Worm (Caenorhabditis elegans) whole organism, late embryonic: ENCODE data around the gene nekl-4.
A peak's percentile ranks its signal among the peaks of the same experiment; 100 is the strongest.

Experiments used
- C08G9.2 ChIP-seq: sonication (generic microtip); optimal IDR thresholded peaks from 2 replicates; lab custom pipeline; 2016; ENCODE audit warnings: mild to moderate bottlenecking, missing genetic modification characterization, moderate library complexity, missing compliant biosample characterization
- C38D4.7 ChIP-seq: fragments of 200-800 bp; sonication (Bioruptor generic); optimal IDR thresholded peaks from 2 replicates; lab custom pipeline; 2018; ENCODE audit warnings: mild to moderate bottlenecking, missing genetic modification characterization, moderate library complexity, missing compliant biosample characterization
- F13H6.1 ChIP-seq: sonication (generic microtip); optimal IDR thresholded peaks from 2 replicates; lab custom pipeline; 2016; ENCODE audit warnings: missing genetic modification characterization, missing compliant biosample characterization
- T23F11.4 ChIP-seq: fragments of 200-800 bp; sonication (Bioruptor generic); optimal IDR thresholded peaks from 2 replicates; lab custom pipeline; 2018; ENCODE audit warnings: mild to moderate bottlenecking, missing genetic modification characterization, missing compliant biosample characterization
- ceh-14 ChIP-seq: sonication (generic microtip); optimal IDR thresholded peaks from 2 replicates; lab custom pipeline; 2016; ENCODE audit warnings: missing genotype, missing genetic modification characterization, missing compliant biosample characterization
- ceh-19 ChIP-seq: fragments of 200-800 bp; sonication (Bioruptor generic); optimal IDR thresholded peaks from 2 replicates; lab custom pipeline; 2018; ENCODE audit warnings: mild to moderate bottlenecking, missing genetic modification characterization, missing compliant biosample characterization
- ceh-24 ChIP-seq: sonication (generic microtip); optimal IDR thresholded peaks from 2 replicates; lab custom pipeline; 2016; ENCODE audit warnings: mild to moderate bottlenecking, missing genetic modification characterization, missing compliant biosample characterization
- ceh-31 ChIP-seq: sonication (generic microtip); optimal IDR thresholded peaks from 2 replicates; lab custom pipeline; 2016; ENCODE audit warnings: missing genetic modification characterization, missing compliant biosample characterization
- ceh-9 ChIP-seq: sonication (generic microtip); optimal IDR thresholded peaks from 2 replicates; lab custom pipeline; 2016; ENCODE audit warnings: mild to moderate bottlenecking, missing genetic modification characterization, inconsistent platforms, missing compliant biosample characterization
- dmd-4 ChIP-seq: sonication (generic microtip); optimal IDR thresholded peaks from 2 replicates; lab custom pipeline; 2016; ENCODE audit warnings: borderline replicate concordance, missing genetic modification characterization, missing compliant biosample characterization
- elt-2 ChIP-seq: sonication (generic microtip); optimal IDR thresholded peaks from 2 replicates; lab custom pipeline; 2016; ENCODE audit warnings: missing genetic modification reagents, missing genetic modification characterization, missing compliant biosample characterization
- elt-4 ChIP-seq: sonication (generic microtip); optimal IDR thresholded peaks from 2 replicates; lab custom pipeline; 2016; ENCODE audit warnings: missing genetic modification characterization, missing compliant biosample characterization
- ets-4 ChIP-seq: sonication (generic microtip); optimal IDR thresholded peaks from 2 replicates; lab custom pipeline; 2016; ENCODE audit warnings: missing genetic modification characterization, missing compliant biosample characterization
- fkh-10 ChIP-seq: fragments of 150-350 bp; optimal IDR thresholded peaks from 2 replicates; lab custom pipeline; 2014; ENCODE audit warnings: missing biosample characterization, missing genetic modification reagents, missing genetic modification characterization
- fkh-6 ChIP-seq: sonication (generic microtip); optimal IDR thresholded peaks from 2 replicates; lab custom pipeline; 2016; ENCODE audit warnings: missing genetic modification characterization, missing compliant biosample characterization
- gmeb-2 ChIP-seq: sonication (generic microtip); optimal IDR thresholded peaks from 2 replicates; lab custom pipeline; 2016; ENCODE audit warnings: missing genetic modification characterization, inconsistent platforms, missing compliant biosample characterization
- hlh-13 ChIP-seq: fragments of 200-800 bp; sonication (Bioruptor generic); optimal IDR thresholded peaks from 2 replicates; lab custom pipeline; 2018; ENCODE audit warnings: mild to moderate bottlenecking, missing genetic modification characterization, missing compliant biosample characterization
- hlh-15 ChIP-seq: sonication (generic microtip); optimal IDR thresholded peaks from 2 replicates; lab custom pipeline; 2016; ENCODE audit warnings: missing genetic modification characterization, missing compliant biosample characterization
- hlh-30 ChIP-seq: sonication (generic microtip); optimal IDR thresholded peaks from 2 replicates; lab custom pipeline; 2017; ENCODE audit warnings: antibody characterized with exemption, missing genetic modification characterization, missing compliant biosample characterization; ENCODE audit not compliant: insufficient read depth
- hlh-8 ChIP-seq: sonication (generic microtip); optimal IDR thresholded peaks from 2 replicates; lab custom pipeline; 2016; ENCODE audit warnings: missing genotype, missing genetic modification characterization, missing compliant biosample characterization
- madf-2 ChIP-seq: sonication (generic microtip); optimal IDR thresholded peaks from 2 replicates; lab custom pipeline; 2017; ENCODE audit warnings: missing genetic modification characterization, missing compliant biosample characterization
- mec-3 ChIP-seq: sonication (generic microtip); optimal IDR thresholded peaks from 2 replicates; lab custom pipeline; 2016; ENCODE audit warnings: borderline replicate concordance, missing genetic modification characterization, missing compliant biosample characterization
- nhr-11 ChIP-seq: fragments of 150-350 bp; optimal IDR thresholded peaks from 2 replicates; lab custom pipeline; 2014; ENCODE audit warnings: missing biosample characterization, missing genetic modification characterization
- nhr-232 ChIP-seq: sonication (generic microtip); optimal IDR thresholded peaks from 2 replicates; lab custom pipeline; 2016; ENCODE audit warnings: missing genetic modification characterization, missing compliant biosample characterization
- npax-4 ChIP-seq: sonication (generic microtip); optimal IDR thresholded peaks from 2 replicates; lab custom pipeline; 2016; ENCODE audit warnings: missing genetic modification characterization, missing compliant biosample characterization
- odd-2 ChIP-seq: sonication (generic microtip); optimal IDR thresholded peaks from 2 replicates; lab custom pipeline; 2017; ENCODE audit warnings: antibody characterized with exemption, mild to moderate bottlenecking, missing genetic modification characterization, missing compliant biosample characterization
- pat-9 ChIP-seq: fragments of 200-800 bp; sonication (Bioruptor generic); optimal IDR thresholded peaks from 2 replicates; lab custom pipeline; 2018; ENCODE audit warnings: mild to moderate bottlenecking, missing genetic modification characterization, moderate library complexity, missing compliant biosample characterization
- pha-2 ChIP-seq: sonication (generic microtip); optimal IDR thresholded peaks from 2 replicates; lab custom pipeline; 2017; ENCODE audit warnings: mild to moderate bottlenecking, missing genetic modification characterization, missing compliant biosample characterization
- pha-4 ChIP-seq: fragments of 150-350 bp; optimal IDR thresholded peaks from 2 replicates; lab custom pipeline; 2018; ENCODE audit warnings: missing biosample characterization, missing genetic modification reagents, missing genetic modification characterization
- pqm-1 ChIP-seq: sonication (generic microtip); optimal IDR thresholded peaks from 2 replicates; lab custom pipeline; 2016; ENCODE audit warnings: missing genetic modification characterization, missing compliant biosample characterization
- ref-2 ChIP-seq: sonication (generic microtip); optimal IDR thresholded peaks from 2 replicates; lab custom pipeline; 2016; ENCODE audit warnings: missing genetic modification characterization, missing compliant biosample characterization
- rnt-1 ChIP-seq: sonication (generic microtip); optimal IDR thresholded peaks from 2 replicates; lab custom pipeline; 2016; ENCODE audit warnings: missing genetic modification characterization, missing compliant biosample characterization
- sox-4 ChIP-seq: sonication (generic microtip); optimal IDR thresholded peaks from 2 replicates; lab custom pipeline; 2017; ENCODE audit warnings: mild to moderate bottlenecking, missing genetic modification characterization, inconsistent platforms, missing compliant biosample characterization
- syd-9 ChIP-seq: sonication (generic microtip); optimal IDR thresholded peaks from 2 replicates; lab custom pipeline; 2016; ENCODE audit warnings: mild to moderate bottlenecking, missing genetic modification characterization, moderate library complexity, missing compliant biosample characterization
- tbx-2 ChIP-seq: sonication (generic microtip); optimal IDR thresholded peaks from 2 replicates; lab custom pipeline; 2016; ENCODE audit warnings: missing genetic modification characterization, missing compliant biosample characterization
- ttx-3 ChIP-seq: sonication (generic microtip); optimal IDR thresholded peaks from 2 replicates; lab custom pipeline; 2016; ENCODE audit warnings: missing genetic modification reagents, missing genetic modification characterization, missing compliant biosample characterization
- ztf-16 ChIP-seq: sonication (generic microtip); optimal IDR thresholded peaks from 2 replicates; lab custom pipeline; 2017; ENCODE audit warnings: missing genetic modification characterization, missing compliant biosample characterization

The nekl-4 gene

DNA sequence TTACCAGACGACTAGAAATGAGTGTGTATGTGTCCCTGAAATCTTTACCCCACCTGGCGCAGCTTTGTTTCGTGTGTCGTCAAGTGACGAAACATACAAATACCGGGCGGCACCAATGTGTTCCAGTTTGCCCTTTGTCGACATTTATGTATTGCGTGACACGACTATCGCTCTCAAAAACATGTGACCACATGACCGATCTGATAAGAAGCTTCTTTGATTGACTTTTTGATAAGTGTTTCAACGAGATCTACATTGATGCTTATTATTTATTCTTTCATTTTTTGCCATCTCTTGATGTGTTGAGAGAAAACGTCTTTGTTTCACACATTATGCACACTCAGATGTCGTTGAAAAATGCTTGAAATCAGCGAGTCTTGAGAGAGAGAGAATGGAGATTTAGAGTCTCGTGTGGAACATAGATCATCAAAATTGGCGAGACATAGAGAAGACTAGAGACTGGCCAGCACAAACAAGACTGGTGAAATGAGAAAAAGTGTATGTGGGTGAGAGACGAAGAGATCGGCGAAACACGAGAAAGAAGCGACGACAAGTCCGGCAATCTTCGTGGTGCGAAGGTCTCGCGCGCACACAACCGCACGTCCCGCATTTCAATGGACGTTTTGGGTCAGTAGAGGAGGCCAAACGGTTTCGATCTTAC lies 14.3 kb downstream of the nekl-4 start (continued):
- TF ChIP-seq gmeb-2 (tag; lab: Kevin White, UChicago) (no peak), npax-4 (tag; lab: Kevin White, UChicago) (no peak), ceh-24 (tag; lab: Kevin White, UChicago) (no peak), rnt-1 (tag; lab: Kevin White, UChicago) (no peak), ceh-9 (tag; lab: Kevin White, UChicago) (no peak), odd-2 (tag; lab: Kevin White, UChicago) (no peak), elt-2 (peak; percentile 73), tbx-2 (tag; lab: Kevin White, UChicago) (peak; percentile 37), C08G9.2 (tag; lab: Kevin White, UChicago) (no peak), nhr-11 (tag; lab: Kevin White, UChicago) (no peak), hlh-13 (no peak), ceh-19 (no peak), fkh-6 (tag; lab: Kevin White, UChicago) (no peak), ztf-16 (tag; lab: Kevin White, UChicago) (peak; percentile 4), ttx-3 (no peak), F13H6.1 (tag; lab: Kevin White, UChicago) (peak; percentile 12), dmd-4 (peak; percentile 12), T23F11.4 (GFP tag; lab: Kevin White, UChicago) (no peak), ref-2 (tag; lab: Kevin White, UChicago) (no peak), elt-4 (tag; lab: Kevin White, UChicago) (no peak), madf-2 (tag; lab: Kevin White, UChicago) (peak; percentile 6), hlh-15 (tag; lab: Kevin White, UChicago) (no peak)

DNA sequence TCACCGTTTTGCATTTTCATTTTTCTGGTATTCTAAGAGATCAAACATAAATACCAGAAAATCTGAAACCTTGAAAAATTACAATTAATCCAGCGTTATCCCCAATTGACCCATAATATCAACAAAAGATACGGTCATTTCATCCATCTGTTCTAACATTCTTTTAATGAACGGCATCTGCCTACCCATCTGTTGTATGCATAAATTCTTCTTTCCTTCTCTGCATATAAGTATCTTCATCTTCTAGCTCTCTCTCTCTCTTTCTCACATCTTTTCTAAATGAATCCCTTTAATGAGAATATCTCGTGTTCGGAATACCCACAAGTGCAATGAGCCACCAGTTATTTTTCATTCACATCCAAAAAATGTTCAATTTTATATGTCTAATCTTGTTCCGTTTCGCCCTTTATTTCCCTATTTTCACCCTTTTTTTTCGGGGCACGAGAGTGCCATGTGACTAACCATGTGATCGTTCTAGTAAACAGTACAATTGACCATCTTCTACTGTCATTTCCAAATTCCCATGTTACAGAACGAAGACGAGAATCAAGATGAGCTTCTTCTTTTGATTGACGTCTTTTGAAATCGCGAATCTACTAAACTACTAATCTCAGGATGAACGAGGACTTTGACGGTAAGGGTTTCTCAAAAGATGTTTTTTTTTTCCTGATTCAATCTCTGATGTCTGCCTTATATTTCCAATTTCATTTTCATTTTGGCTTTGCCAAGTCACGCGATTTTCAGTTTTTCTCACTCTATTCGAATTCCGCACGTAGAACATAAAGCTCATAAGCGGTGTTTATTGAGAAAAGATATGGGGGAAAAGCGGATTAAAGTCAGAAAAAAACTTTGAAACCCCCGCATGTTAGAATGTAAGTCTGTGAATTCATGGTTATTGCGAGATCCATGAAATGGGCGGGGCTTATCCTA lies 15.7 kb downstream of the nekl-4 start, which contains the start of gene R02F2.1:
Gene R02F2.1, plus strand, starts transcription at position 528 of the 930 bp plus-strand sequence.
- no peak for TF ChIP-seq C38D4.7 (GFP tag; lab: Kevin White, UChicago)
- peak; percentile 7 for TF ChIP-seq hlh-30
- TF ChIP-seq odd-2 (tag; lab: Kevin White, UChicago) = no peak

DNA sequence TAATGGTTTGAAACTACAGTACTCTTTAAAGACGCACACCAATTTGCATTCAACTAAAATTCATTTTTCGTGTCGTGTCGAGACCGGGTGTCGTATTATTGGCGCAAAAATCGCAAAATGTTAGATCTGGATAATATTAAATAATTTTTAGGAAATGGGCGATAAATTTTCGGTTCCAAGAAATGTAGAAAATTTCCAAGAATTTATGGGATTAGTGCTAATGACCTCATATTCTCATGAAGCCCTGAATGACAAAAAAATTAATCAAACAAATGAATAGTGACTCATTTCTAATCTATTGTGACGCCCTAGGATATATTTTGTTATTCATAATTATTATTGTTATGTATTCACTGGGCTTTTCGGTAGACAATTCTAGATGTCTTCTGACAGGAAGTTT lies 16.6 kb downstream of the nekl-4 start:
- TF ChIP-seq ceh-24 (tag; lab: Kevin White, UChicago) (no peak), elt-4 (tag; lab: Kevin White, UChicago) (no peak), nhr-232 (tag; lab: Kevin White, UChicago) (no peak), hlh-15 (tag; lab: Kevin White, UChicago) (no peak), elt-2 (no peak), ref-2 (tag; lab: Kevin White, UChicago) (no peak), fkh-10 (GFP tag; lab: Kevin White, UChicago) (no peak), pha-4 (tag; lab: Kevin White, UChicago) (no peak), pha-2 (no peak), ceh-31 (tag; lab: Kevin White, UChicago) (no peak), sox-4 (tag; lab: Kevin White, UChicago) (no peak), hlh-8 (tag; lab: Kevin White, UChicago) (no peak), syd-9 (tag; lab: Kevin White, UChicago) (no peak), mec-3 (tag; lab: Kevin White, UChicago) (no peak), pat-9 (tag; lab: Kevin White, UChicago) (no peak), ceh-14 (no peak), ets-4 (tag; lab: Kevin White, UChicago) (no peak), hlh-30 (no peak), pqm-1 (tag; lab: Kevin White, UChicago) (no peak)
